Worm (Caenorhabditis elegans): ENCODE results near the gene F46C3.2.
A peak's percentile ranks its signal among the peaks of the same experiment; 100 is the strongest.
"Not testable (repeated sequence)": the region's sequence is repeated elsewhere in the genome, so short reads cannot be mapped to it uniquely, and the experiment has no call there.

The F46C3.2 gene

DNA sequence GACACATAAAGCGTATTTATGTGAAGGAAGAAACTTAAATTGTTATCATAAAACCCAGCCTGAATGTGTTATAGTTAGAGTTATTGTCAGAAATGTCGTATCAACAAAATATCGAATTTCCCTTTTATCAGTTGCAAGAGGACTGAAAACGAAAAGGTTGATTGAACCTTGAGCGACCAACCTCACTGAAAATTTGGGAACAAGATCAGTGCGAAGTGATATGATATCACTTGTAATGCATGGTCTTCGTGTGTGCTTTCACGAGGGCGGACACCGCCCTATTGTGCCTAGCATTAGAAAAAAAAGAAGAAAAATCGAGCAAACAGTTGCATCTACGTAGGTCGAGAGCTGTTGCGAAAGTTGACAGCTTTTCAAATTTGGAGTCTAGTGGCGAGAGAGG, 29.1 kb upstream of the F46C3.2 start:
- no peak for TF ChIP-seq snu-23 (GFP tag; optimal IDR thresholded peaks at IDR 0.05)
- TF ChIP-seq lin-35 (GFP tag; optimal IDR thresholded peaks at IDR 0.05) = no peak
- TF ChIP-seq fkh-8 (tag; optimal IDR thresholded peaks at IDR 0.05) = no peak
- no peak for TF ChIP-seq ets-5 (GFP tag; IDR thresholded peaks at IDR 0.05)
- TF ChIP-seq efl-1 (optimal IDR thresholded peaks at IDR 0.05) = no peak
- no peak for TF ChIP-seq efl-1 (GFP tag; optimal IDR thresholded peaks at IDR 0.05 in 1 of 2)
- no peak for TF ChIP-seq nhr-28 (tag; optimal IDR thresholded peaks at IDR 0.05)
- TF ChIP-seq lin-14 (GFP tag; optimal IDR thresholded peaks at IDR 0.05) = peak; percentile 16
- no peak for TF ChIP-seq nhr-76 (tag; optimal IDR thresholded peaks at IDR 0.05)
- no peak for TF ChIP-seq sox-4 (tag; optimal IDR thresholded peaks at IDR 0.05)
- TF ChIP-seq lir-3 (tag; optimal IDR thresholded peaks at IDR 0.05; ENCODE audit: poor library complexity) = no peak
- no peak for TF ChIP-seq hlh-17 (GFP tag; optimal IDR thresholded peaks at IDR 0.05; ENCODE audit: borderline replicate concordance)
- no peak for TF ChIP-seq irx-1 (tag; optimal IDR thresholded peaks at IDR 0.05)
- TF ChIP-seq unc-98 (GFP tag; IDR thresholded peaks at IDR 0.05) = no peak
- no peak for TF ChIP-seq C04F5.9 (tag; optimal IDR thresholded peaks at IDR 0.05)
- TF ChIP-seq zag-1 (tag; optimal IDR thresholded peaks at IDR 0.05) = no peak
- no peak for TF ChIP-seq ces-1 (GFP tag; optimal IDR thresholded peaks at IDR 0.05)
- TF ChIP-seq mdl-1 (tag; optimal IDR thresholded peaks at IDR 0.05) = no peak
- TF ChIP-seq nhr-85 (tag) = no peak
- TF ChIP-seq ceh-82 (tag; optimal IDR thresholded peaks at IDR 0.05) = no peak
- no peak for TF ChIP-seq aha-1 (tag; optimal IDR thresholded peaks at IDR 0.05)
- TF ChIP-seq nhr-71 (tag; optimal IDR thresholded peaks at IDR 0.05) = peak; percentile 4
- TF ChIP-seq swsn-7 (tag; optimal IDR thresholded peaks at IDR 0.05) = no peak
- TF ChIP-seq elt-2 (tag; optimal IDR thresholded peaks at IDR 0.05) = peak; percentile 93
- no peak for TF ChIP-seq egl-13 (tag; optimal IDR thresholded peaks at IDR 0.05)
- no peak for TF ChIP-seq ztf-4 (tag; optimal IDR thresholded peaks at IDR 0.05)
- no peak for TF ChIP-seq egl-27 (tag; optimal IDR thresholded peaks at IDR 0.05)

ce11 chrX:11446535-11446934, 28.0 kb upstream of the F46C3.2 start, which contains the start of gene igeg-2:
Gene igeg-2 (minus strand): TSS chrX:11446635.
- TF ChIP-seq C34B4.2 (tag; optimal IDR thresholded peaks at IDR 0.05) (no peak), unc-30 (tag; optimal IDR thresholded peaks at IDR 0.05) (no peak), zag-1 (tag; optimal IDR thresholded peaks at IDR 0.05) (no peak), egl-27 (tag; optimal IDR thresholded peaks at IDR 0.05) (no peak), vab-15 (tag; optimal IDR thresholded peaks at IDR 0.05) (no peak), grh-1 (GFP tag; IDR thresholded peaks at IDR 0.05) (no peak), ztf-11 (tag; optimal IDR thresholded peaks at IDR 0.05) (no peak), sptf-1 (tag; optimal IDR thresholded peaks at IDR 0.05) (no peak), nhr-47 (tag; optimal IDR thresholded peaks at IDR 0.05) (no peak), ces-1 (GFP tag; optimal IDR thresholded peaks at IDR 0.05) (no peak), ceh-88 (GFP tag; IDR thresholded peaks at IDR 0.05) (no peak), lsy-2 (tag; optimal IDR thresholded peaks at IDR 0.05) (no peak), nhr-11 (tag; optimal IDR thresholded peaks at IDR 0.05) (no peak), blmp-1 (tag; optimal IDR thresholded peaks at IDR 0.05) (no peak), isw-1 (GFP tag; IDR thresholded peaks at IDR 0.05) (no peak), xbp-1 (tag; optimal IDR thresholded peaks at IDR 0.05) (no peak), ets-5 (GFP tag; IDR thresholded peaks at IDR 0.05) (no peak), nhr-71 (tag; optimal IDR thresholded peaks at IDR 0.05) (no peak)

DNA sequence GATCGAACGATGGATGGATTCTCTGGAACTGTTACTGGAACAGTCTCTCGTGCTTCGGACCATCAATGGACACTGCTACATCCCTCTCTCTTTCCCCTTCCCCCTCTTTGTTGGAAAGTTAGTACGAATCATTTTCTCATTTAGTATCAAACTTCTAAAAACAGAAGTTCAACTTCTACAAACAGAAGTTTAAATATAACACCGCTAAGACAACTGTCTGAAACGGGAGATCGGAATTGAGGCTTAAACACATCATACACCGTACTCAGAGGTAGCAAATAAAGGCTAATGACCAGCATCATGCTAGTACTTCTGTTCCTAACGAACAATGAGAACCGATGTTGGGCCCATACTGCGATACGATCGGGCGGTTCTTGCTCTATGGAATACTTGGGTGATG, 21.2 kb upstream of the F46C3.2 start, which contains the start of gene F46C3.7:
Gene F46C3.7 (plus strand): TSS at position 301 of the 400 bp plus-strand sequence.
- TF ChIP-seq dsc-1, pqm-1, nhr-12 (tag; optimal IDR thresholded peaks at IDR 0.05): not testable (repeated sequence)

Measured in whole organism, L1 larva.